Fruit fly (Drosophila melanogaster) whole organism, pupa: ENCODE data around the gene Tep2.
"Not testable (repeated sequence)": the region's sequence is repeated elsewhere in the genome, so short reads cannot be mapped to it uniquely, and the experiment has no call there.

Source experiments
- CG12605 ChIP-seq: fragments of 200-800 bp; sonication (Bioruptor generic); IDR thresholded peaks from 2 replicates; pipeline ENCODE4 v1.3.6; 2022; ENCODE audit warnings: missing biosample characterization, missing genetic modification characterization
- CG17806 ChIP-seq: fragments of 200-800 bp; sonication (Bioruptor generic); optimal IDR thresholded peaks from 2 replicates; lab custom pipeline; 2018; ENCODE audit warnings: missing biosample characterization, mild to moderate bottlenecking, missing genetic modification characterization, moderate library complexity
- CG34367 ChIP-seq: fragments of 200-800 bp; sonication (Bioruptor generic); optimal IDR thresholded peaks from 2 replicates; lab custom pipeline; 2018; ENCODE audit warnings: missing biosample characterization, mild to moderate bottlenecking, missing genetic modification characterization
- CG8301 ChIP-seq: fragments of 200-800 bp; sonication (Bioruptor generic); optimal IDR thresholded peaks from 2 replicates; lab custom pipeline; 2018; ENCODE audit warnings: missing biosample characterization, mild to moderate bottlenecking, missing genetic modification characterization
- CG9948 ChIP-seq: fragments of 200-800 bp; sonication (Bioruptor generic); optimal IDR thresholded peaks from 2 replicates; lab custom pipeline; 2018; ENCODE audit warnings: missing biosample characterization, mild to moderate bottlenecking, missing genetic modification characterization, moderate library complexity
- EcR ChIP-seq: fragments of 200-800 bp; sonication (Bioruptor generic); optimal IDR thresholded peaks from 3 replicates; lab custom pipeline; 2019; ENCODE audit warnings: missing biosample characterization, missing genetic modification characterization, mild to moderate bottlenecking, moderate library complexity, missing genetic modification reagents
- Ets98B ChIP-seq: fragments of 200-800 bp; sonication (Bioruptor generic); IDR thresholded peaks from 2 replicates; pipeline ENCODE4 v1.3.6; 2022; ENCODE audit warnings: missing biosample characterization, missing genetic modification characterization
- fd96Ca ChIP-seq: fragments of 200-800 bp; sonication (Bioruptor generic); IDR thresholded peaks from 3 replicates; pipeline ENCODE4 v1.3.6; 2022; ENCODE audit warnings: missing biosample characterization, missing genetic modification characterization
- gl ChIP-seq: fragments of 200-800 bp; sonication (Bioruptor generic); optimal IDR thresholded peaks from 2 replicates; lab custom pipeline; 2018; ENCODE audit warnings: missing biosample characterization, mild to moderate bottlenecking, missing genetic modification characterization
- rn ChIP-seq: fragments of 200-800 bp; sonication (Bioruptor generic); IDR thresholded peaks from 2 replicates; pipeline ENCODE4 v1.3.6; 2022; ENCODE audit warnings: missing biosample characterization, missing genetic modification characterization

- not testable (repeated sequence) for TF ChIP-seq CG34367; EcR (GFP tag; lab: Kevin White, UChicago); rn; fd96Ca (GFP tag; lab: Robert Waterston, UW); CG9948 (tag; lab: Kevin White, UChicago); gl (tag; lab: Kevin White, UChicago); CG17806 (tag; lab: Kevin White, UChicago); CG12605; CG8301; Ets98B (GFP tag; lab: Robert Waterston, UW)
Observed at dm6 chr2L:7732570-7732969, 31.2 kb upstream of the Tep2 start, which contains the start of gene CG13796.
